Worm (Caenorhabditis elegans): Measurements from ENCODE around the gene hosl-1.

DNA sequence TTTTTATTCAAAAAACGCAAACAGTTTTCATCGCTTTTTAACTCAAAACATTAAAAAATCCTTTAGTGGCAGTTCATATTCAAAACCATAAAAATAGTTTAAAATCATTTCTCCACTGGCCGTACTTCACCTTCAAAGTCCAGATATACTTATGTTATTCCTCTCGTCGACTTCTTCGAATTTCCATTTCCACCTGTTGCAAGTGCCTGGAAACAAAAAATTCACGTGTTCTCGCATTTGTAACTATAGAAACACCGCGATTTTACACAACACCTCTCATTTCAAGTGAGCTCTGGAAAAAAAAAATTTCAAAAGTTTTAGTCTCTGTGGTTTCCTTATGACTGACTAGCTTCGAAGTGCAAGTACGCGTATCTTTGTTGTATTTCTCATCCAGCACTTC lies 11.8 kb upstream of the hosl-1 start:
- no peak for TF ChIP-seq pha-4 (tag; optimal IDR thresholded peaks at IDR 0.05)
- no peak for TF ChIP-seq egl-18 (GFP tag; IDR thresholded peaks at IDR 0.05)
- TF ChIP-seq hlh-12 (tag; optimal IDR thresholded peaks at IDR 0.05): no peak

All from whole organism, young adult.